Fruit fly (Drosophila melanogaster): ENCODE measurements around the gene CG2528.

CG2528 gene

dm6 chr2L:21992833-21993232 is at the start of gene CG2528:
Gene CG2528 (minus strand): TSS chr2L:21992933.
- TF ChIP-seq ss (GFP tag; optimal IDR thresholded peaks at IDR 0.05) (no peak), spab (GFP tag; optimal IDR thresholded peaks at IDR 0.05) (no peak), CG6808 (GFP tag; optimal IDR thresholded peaks at IDR 0.05) (no peak), CG32006 (GFP tag; optimal IDR thresholded peaks at IDR 0.05) (no peak), Sox15 (GFP tag; optimal IDR thresholded peaks at IDR 0.05) (no peak), Hr38 (GFP tag; optimal IDR thresholded peaks at IDR 0.05) (no peak), CG8632 (GFP tag; optimal IDR thresholded peaks at IDR 0.05) (no peak), Hr39 (GFP tag; optimal IDR thresholded peaks at IDR 0.05) (no peak), CG1621 (tag; optimal IDR thresholded peaks at IDR 0.05) (no peak), Lpt (GFP tag; optimal IDR thresholded peaks at IDR 0.05) (no peak), net (GFP tag; optimal IDR thresholded peaks at IDR 0.05) (no peak), fd85E (GFP tag; optimal IDR thresholded peaks at IDR 0.05) (no peak), CG8119 (GFP tag; IDR thresholded peaks at IDR 0.05) (no peak), CG10669 (GFP tag; optimal IDR thresholded peaks at IDR 0.05) (no peak), Eip78C (GFP tag) (no peak), CG7368 (GFP tag; optimal IDR thresholded peaks at IDR 0.05) (no peak), salr (GFP tag; optimal IDR thresholded peaks at IDR 0.05) (no peak), Ets21C (GFP tag; optimal IDR thresholded peaks at IDR 0.05) (no peak), Hr4 (GFP tag; optimal IDR thresholded peaks at IDR 0.05) (no peak), fd59A (GFP tag; optimal IDR thresholded peaks at IDR 0.05) (no peak)

- TF ChIP-seq spab (GFP tag; optimal IDR thresholded peaks at IDR 0.05) (no peak), CG10669 (GFP tag; optimal IDR thresholded peaks at IDR 0.05) (no peak), Blimp-1 (GFP tag; optimal IDR thresholded peaks at IDR 0.05) (no peak), CG11902 (GFP tag; optimal IDR thresholded peaks at IDR 0.05) (no peak), topi (GFP tag; optimal IDR thresholded peaks at IDR 0.05) (no peak), Eip75B (GFP tag; optimal IDR thresholded peaks at IDR 0.05) (no peak), CG7368 (GFP tag; optimal IDR thresholded peaks at IDR 0.05) (no peak), esn (GFP tag; optimal IDR thresholded peaks at IDR 0.05) (no peak), CG6808 (GFP tag; optimal IDR thresholded peaks at IDR 0.05) (no peak), CG9139 (GFP tag; optimal IDR thresholded peaks at IDR 0.05) (no peak), fd59A (GFP tag; optimal IDR thresholded peaks at IDR 0.05) (no peak), CG8319 (GFP tag; optimal IDR thresholded peaks at IDR 0.05) (no peak), Smox (GFP tag; optimal IDR thresholded peaks at IDR 0.05) (no peak), fd85E (GFP tag; optimal IDR thresholded peaks at IDR 0.05) (no peak), salr (GFP tag; optimal IDR thresholded peaks at IDR 0.05) (no peak)
These were observed 44.8 kb upstream of the CG2528 start, which contains the start of gene Grl40a for dm6 chr2L:22037560-22037959. Gene Grl40a (plus strand): TSS chr2L:22037860.

- TF ChIP-seq fkh (GFP tag; optimal IDR thresholded peaks at IDR 0.05) (peak; percentile 64), eg (GFP tag; IDR thresholded peaks at IDR 0.05) (no peak)
These were observed 44.1 kb upstream of the CG2528 start for dm6 chr2L:22036877-22037276.

dm6 chr2L:22024362-22024761 is 31.6 kb upstream of the CG2528 start:
- TF ChIP-seq ss (GFP tag; optimal IDR thresholded peaks at IDR 0.05) (no peak), Sox14 (GFP tag; optimal IDR thresholded peaks at IDR 0.05) (peak; percentile 28), CG31627 (GFP tag; optimal IDR thresholded peaks at IDR 0.05) (no peak), Hr39 (GFP tag; optimal IDR thresholded peaks at IDR 0.05) (no peak), svp (GFP tag) (peak; percentile 53), CG3919 (GFP tag; optimal IDR thresholded peaks at IDR 0.05) (no peak), dac (GFP tag; optimal IDR thresholded peaks at IDR 0.05) (no peak), Sox102F (GFP tag; optimal IDR thresholded peaks at IDR 0.05) (no peak), vri (GFP tag; optimal IDR thresholded peaks at IDR 0.05) (no peak), CG10631 (GFP tag; optimal IDR thresholded peaks at IDR 0.05) (no peak), lz (GFP tag; optimal IDR thresholded peaks at IDR 0.05) (no peak), CG4318 (GFP tag; optimal IDR thresholded peaks at IDR 0.05) (no peak), Eip78C (GFP tag) (no peak), fkh (GFP tag; optimal IDR thresholded peaks at IDR 0.05) (peak; percentile 90), topi (GFP tag; optimal IDR thresholded peaks at IDR 0.05) (no peak), CG3032 (tag; optimal IDR thresholded peaks at IDR 0.05) (no peak)
